Worm (Caenorhabditis elegans) whole organism, L2 larva: ENCODE data around the gene C14B9.10.

ENCODE experiments used
- ceh-16 ChIP-seq: fragments of 150-350 bp; optimal IDR thresholded peaks from 2 replicates; lab custom pipeline; 2014; ENCODE audit warnings: missing biosample characterization, missing genetic modification characterization
- dmd-4 ChIP-seq: sonication (generic microtip); optimal IDR thresholded peaks from 2 replicates; lab custom pipeline; 2017; ENCODE audit warnings: missing biosample characterization, missing genetic modification characterization
- sma-3 ChIP-seq: sonication (generic microtip); optimal IDR thresholded peaks from 2 replicates; lab custom pipeline; 2016; ENCODE audit warnings: missing genetic modification reagents, missing genetic modification characterization, missing compliant biosample characterization
- ztf-1 ChIP-seq: fragments of 200-800 bp; sonication (Bioruptor generic); conservative IDR thresholded peaks from 2 replicates; pipeline ENCODE4 v1.3.6; 2022; ENCODE audit warnings: missing genetic modification characterization, missing compliant biosample characterization
- ztf-11 ChIP-seq: sonication (generic microtip); optimal IDR thresholded peaks from 2 replicates; lab custom pipeline; 2017; ENCODE audit warnings: missing biosample characterization, missing genetic modification characterization

Gene C14B9.10

ce11 chrIII:8181581-8181980, 50.9 kb downstream of the C14B9.10 start, which contains the start of gene spc-2:
Gene spc-2, plus strand, starts transcription at chrIII:8181881.
- TF ChIP-seq ztf-1 (GFP tag; lab: Robert Waterston, UW) (no peak), dmd-4 (no peak), ztf-11 (tag; lab: Kevin White, UChicago) (no peak), ceh-16 (no peak), sma-3 (no peak)
